Worm (Caenorhabditis elegans): Measurements from ENCODE around the gene F19G12.3.
"Not testable (repeated sequence)": the region's sequence is repeated elsewhere in the genome, so short reads cannot be mapped to it uniquely, and the experiment has no call there.

DNA sequence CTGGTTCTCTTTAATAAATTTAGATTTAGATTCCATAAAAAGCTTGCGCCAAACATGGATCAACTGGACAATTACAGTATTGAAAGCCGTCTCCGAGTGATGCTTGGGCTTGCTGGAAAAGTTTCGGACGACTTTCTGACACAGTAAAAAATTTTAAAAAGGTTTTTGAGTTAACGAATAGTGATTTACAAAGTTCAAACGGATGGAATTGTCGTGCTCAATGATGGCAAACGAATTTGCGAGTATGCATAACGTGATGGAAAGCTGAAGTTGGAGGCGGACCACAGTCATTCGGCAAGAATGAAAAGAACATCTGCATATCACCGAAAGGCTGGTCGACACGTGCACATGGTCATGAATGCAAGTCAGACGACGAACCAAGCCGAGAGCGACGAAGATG, 20.6 kb upstream of the F19G12.3 start, which contains the start of gene ZK402.1:
- not testable (repeated sequence) for TF ChIP-seq pqm-1, mdl-1 (tag; optimal IDR thresholded peaks at IDR 0.05)

All from whole organism, L3 larva.